Worm (Caenorhabditis elegans) whole organism, L1 larva: ENCODE measurements around the gene fkb-3.
A peak's percentile ranks its signal among the peaks of the same experiment; 100 is the strongest.

ENCODE experiments used
- Y116A8C.19 ChIP-seq: sonication (generic microtip); optimal IDR thresholded peaks from 2 replicates; lab custom pipeline; 2016; ENCODE audit warnings: missing compliant biosample characterization, missing genetic modification characterization, borderline replicate concordance
- aha-1 ChIP-seq: fragments of 150-350 bp; optimal IDR thresholded peaks from 2 replicates; lab custom pipeline; 2014; ENCODE audit warnings: missing biosample characterization, missing genetic modification characterization
- ceh-63 ChIP-seq: fragments of 200-800 bp; sonication (Bioruptor generic); optimal IDR thresholded peaks from 2 replicates; lab custom pipeline; 2018; ENCODE audit warnings: mild to moderate bottlenecking, missing genetic modification characterization, missing compliant biosample characterization
- ceh-8 ChIP-seq: fragments of 200-800 bp; sonication (Bioruptor generic); optimal IDR thresholded peaks from 2 replicates; lab custom pipeline; 2018; ENCODE audit warnings: mild to moderate bottlenecking, missing genetic modification characterization, moderate library complexity, missing compliant biosample characterization
- ceh-82 ChIP-seq, 3 experiments: fragments of 150-350 bp in 1 of 3; sonication (generic microtip) in 2 of 3; optimal IDR thresholded peaks; 2 replicates each; lab custom pipeline; 2014 to 2017; ENCODE audit warnings: missing biosample characterization in 3 of 3, missing genetic modification characterization in 3 of 3
- ceh-90 ChIP-seq: sonication (generic microtip); optimal IDR thresholded peaks from 2 replicates; lab custom pipeline; 2016; ENCODE audit warnings: missing genetic modification characterization, missing compliant biosample characterization
- ces-1 ChIP-seq: fragments of 150-350 bp; optimal IDR thresholded peaks from 2 replicates; lab custom pipeline; 2014; ENCODE audit warnings: missing biosample characterization, missing genetic modification reagents, missing genetic modification characterization
- dpl-1 ChIP-seq, 3 experiments: fragments of 150-350 bp in 2 of 3; sonication (generic microtip) in 1 of 3; optimal IDR thresholded peaks; 2 replicates each; lab custom pipeline; 2014 to 2017; ENCODE audit warnings: missing biosample characterization in 3 of 3, missing genetic modification characterization in 3 of 3, missing genetic modification reagents in 3 of 3
- dsc-1 ChIP-seq: sonication (generic microtip); optimal IDR thresholded peaks from 2 replicates; lab custom pipeline; 2016; ENCODE audit warnings: mild to moderate bottlenecking, missing genetic modification characterization, missing compliant biosample characterization
- efl-1 ChIP-seq, 4 experiments: fragments of 150-350 bp; optimal IDR thresholded peaks in 3 of 4; peaks in 1 of 4; 1 replicate in 1 of 4; 2 replicates in 3 of 4; lab custom pipeline; 2014; ENCODE audit warnings: missing biosample characterization in 2 of 4, missing genetic modification characterization in 2 of 4, missing genetic modification reagents in 2 of 4
- elt-2 ChIP-seq: sonication (generic microtip); optimal IDR thresholded peaks from 2 replicates; lab custom pipeline; 2016; ENCODE audit warnings: missing genetic modification characterization, mild to moderate bottlenecking, inconsistent platforms, missing compliant biosample characterization, missing genetic modification reagents
- elt-3 ChIP-seq, 6 experiments: fragments of 150-350 bp in 1 of 6; sonication (generic microtip); optimal IDR thresholded peaks; 2 replicates each; lab custom pipeline; 2017 to 2018; ENCODE audit warnings: missing biosample characterization in 6 of 6, missing genetic modification characterization in 6 of 6, inconsistent platforms in 1 of 6
- ets-5 ChIP-seq: fragments of 200-800 bp; sonication (Bioruptor generic); IDR thresholded peaks from 2 replicates; pipeline ENCODE4 v1.3.6; 2022; ENCODE audit warnings: missing genetic modification characterization, missing compliant biosample characterization
- fkh-10 ChIP-seq: sonication (generic microtip); optimal IDR thresholded peaks from 2 replicates; lab custom pipeline; 2017; ENCODE audit warnings: missing biosample characterization, missing genetic modification reagents, missing genetic modification characterization
- fkh-4 ChIP-seq: sonication (generic microtip); optimal IDR thresholded peaks from 2 replicates; lab custom pipeline; 2016; ENCODE audit warnings: missing compliant biosample characterization, missing genetic modification characterization, borderline replicate concordance
- fkh-8 ChIP-seq: sonication (generic microtip); optimal IDR thresholded peaks from 2 replicates; lab custom pipeline; 2016; ENCODE audit warnings: mild to moderate bottlenecking, missing genetic modification characterization, missing compliant biosample characterization
- hlh-17 ChIP-seq: fragments of 200-800 bp; sonication (Bioruptor generic); optimal IDR thresholded peaks from 2 replicates; lab custom pipeline; 2018; ENCODE audit warnings: missing genetic modification characterization, mild to moderate bottlenecking, missing compliant biosample characterization, moderate library complexity, borderline replicate concordance
- hlh-4 ChIP-seq: sonication (generic microtip); optimal IDR thresholded peaks from 2 replicates; lab custom pipeline; 2016; ENCODE audit warnings: mild to moderate bottlenecking, missing genetic modification characterization, missing compliant biosample characterization
- irx-1 ChIP-seq: sonication (generic microtip); optimal IDR thresholded peaks from 2 replicates; lab custom pipeline; 2016; ENCODE audit warnings: missing genetic modification characterization, missing compliant biosample characterization
- isw-1 ChIP-seq: fragments of 200-800 bp; sonication (Bioruptor generic); IDR thresholded peaks from 2 replicates; pipeline ENCODE4 v1.3.6; 2022; ENCODE audit warnings: missing genetic modification characterization, missing compliant biosample characterization
- lin-13 ChIP-seq: fragments of 150-350 bp; optimal IDR thresholded peaks from 2 replicates; lab custom pipeline; 2014; ENCODE audit warnings: missing biosample characterization, missing genetic modification reagents, missing genetic modification characterization
- lin-14 ChIP-seq: fragments of 200-800 bp; sonication (Bioruptor generic); optimal IDR thresholded peaks from 2 replicates; lab custom pipeline; 2018; ENCODE audit warnings: mild to moderate bottlenecking, missing genetic modification characterization, moderate library complexity, missing compliant biosample characterization
- lin-15B ChIP-seq: fragments of 150-350 bp; sonication (generic microtip); optimal IDR thresholded peaks from 3 replicates; lab custom pipeline; 2014; ENCODE audit warnings: missing biosample characterization, missing genetic modification characterization
- lir-3 ChIP-seq: sonication (generic microtip); optimal IDR thresholded peaks from 2 replicates; lab custom pipeline; 2016; ENCODE audit warnings: mild to moderate bottlenecking, missing genetic modification characterization, moderate library complexity, missing compliant biosample characterization; ENCODE audit not compliant: poor library complexity
- lsy-2 ChIP-seq, 2 experiments: fragments of 150-350 bp; optimal IDR thresholded peaks; 2 replicates each; lab custom pipeline; 2014; ENCODE audit warnings: missing biosample characterization in 2 of 2, missing genetic modification characterization in 2 of 2
- mab-9 ChIP-seq: fragments of 200-800 bp; sonication (Bioruptor generic); IDR thresholded peaks from 2 replicates; pipeline ENCODE4 v1.3.6; 2022; ENCODE audit warnings: missing genetic modification reagents, missing genetic modification characterization, missing compliant biosample characterization
- mef-2 ChIP-seq: fragments of 150-350 bp; optimal IDR thresholded peaks from 2 replicates; lab custom pipeline; 2014; ENCODE audit warnings: missing biosample characterization, missing genetic modification characterization
- mep-1 ChIP-seq: fragments of 150-350 bp; optimal IDR thresholded peaks from 2 replicates; lab custom pipeline; 2014; ENCODE audit warnings: missing biosample characterization, missing genetic modification characterization
- nhr-19 ChIP-seq: fragments of 200-800 bp; sonication (Bioruptor generic); conservative IDR thresholded peaks from 2 replicates; pipeline ENCODE4 v1.3.6; 2022; ENCODE audit warnings: missing genetic modification characterization, missing compliant biosample characterization
- nhr-20 ChIP-seq: sonication (generic microtip); optimal IDR thresholded peaks from 2 replicates; lab custom pipeline; 2016; ENCODE audit warnings: mild to moderate bottlenecking, missing genetic modification characterization, missing compliant biosample characterization
- nhr-237 ChIP-seq: fragments of 150-350 bp; optimal IDR thresholded peaks from 2 replicates; lab custom pipeline; 2014; ENCODE audit warnings: missing biosample characterization, missing genetic modification characterization
- nhr-47 ChIP-seq: sonication (generic microtip); optimal IDR thresholded peaks from 2 replicates; lab custom pipeline; 2016; ENCODE audit warnings: mild to moderate bottlenecking, missing genetic modification characterization, moderate library complexity, missing compliant biosample characterization
- nhr-76 ChIP-seq: sonication (generic microtip); optimal IDR thresholded peaks from 2 replicates; lab custom pipeline; 2017; ENCODE audit warnings: missing biosample characterization, missing genetic modification characterization
- nhr-77 ChIP-seq: fragments of 150-350 bp; optimal IDR thresholded peaks from 2 replicates; lab custom pipeline; 2014; ENCODE audit warnings: missing biosample characterization, missing genetic modification characterization
- nhr-90 ChIP-seq: sonication (generic microtip); optimal IDR thresholded peaks from 2 replicates; lab custom pipeline; 2016; ENCODE audit warnings: mild to moderate bottlenecking, missing genetic modification characterization, missing compliant biosample characterization; ENCODE audit not compliant: poor library complexity
- pag-3 ChIP-seq: sonication (generic microtip); optimal IDR thresholded peaks from 2 replicates; lab custom pipeline; 2017; ENCODE audit warnings: missing genetic modification characterization, mild to moderate bottlenecking, missing compliant biosample characterization, antibody characterized with exemption, borderline replicate concordance; ENCODE audit not compliant: insufficient read depth
- rnt-1 ChIP-seq: sonication (generic microtip); optimal IDR thresholded peaks from 2 replicates; lab custom pipeline; 2016; ENCODE audit warnings: mild to moderate bottlenecking, missing genetic modification characterization, moderate library complexity, missing compliant biosample characterization
- snu-23 ChIP-seq: sonication (generic microtip); optimal IDR thresholded peaks from 2 replicates; lab custom pipeline; 2016; ENCODE audit warnings: missing genetic modification characterization, missing compliant biosample characterization
- sox-4 ChIP-seq: sonication (generic microtip); optimal IDR thresholded peaks from 2 replicates; lab custom pipeline; 2016; ENCODE audit warnings: missing genetic modification characterization, missing compliant biosample characterization
- sup-37 ChIP-seq: fragments of 200-800 bp; sonication (Bioruptor generic); optimal IDR thresholded peaks from 2 replicates; lab custom pipeline; 2018; ENCODE audit warnings: mild to moderate bottlenecking, missing genetic modification characterization, missing compliant biosample characterization
- swsn-7 ChIP-seq: sonication (generic microtip); optimal IDR thresholded peaks from 2 replicates; lab custom pipeline; 2016; ENCODE audit warnings: missing genetic modification characterization, missing compliant biosample characterization
- unc-86 ChIP-seq: sonication (generic microtip); optimal IDR thresholded peaks from 2 replicates; lab custom pipeline; 2016; ENCODE audit warnings: missing genetic modification characterization, missing compliant biosample characterization
- unc-98 ChIP-seq: fragments of 200-800 bp; sonication (Bioruptor generic); IDR thresholded peaks from 2 replicates; pipeline ENCODE4 v1.3.6; 2022; ENCODE audit warnings: missing genetic modification characterization, missing compliant biosample characterization
- zag-1 ChIP-seq: fragments of 150-350 bp; optimal IDR thresholded peaks from 2 replicates; lab custom pipeline; 2014; ENCODE audit warnings: missing biosample characterization, missing genetic modification characterization
- ztf-11 ChIP-seq, 2 experiments: sonication (generic microtip); optimal IDR thresholded peaks; 2 replicates each; lab custom pipeline; 2016 to 2017; ENCODE audit warnings: missing genetic modification characterization in 2 of 2, missing biosample characterization in 1 of 2, missing compliant biosample characterization in 1 of 2

fkb-3 gene

ce11 chrV:7224353-7224752 is 670 bp upstream of the fkb-3 start:
- TF ChIP-seq nhr-90 (tag; lab: Kevin White, UChicago) (no peak), nhr-19 (GFP tag; lab: Robert Waterston, UW) (no peak), unc-98 (GFP tag; lab: Robert Waterston, UW) (no peak), ceh-8 (GFP tag; lab: Kevin White, UChicago) (no peak), elt-2 (tag; lab: Kevin White, UChicago) (no peak), mef-2 (tag; lab: Kevin White, UChicago) (no peak), hlh-4 (tag; lab: Kevin White, UChicago) (no peak)

- TF ChIP-seq efl-1 (optimal IDR thresholded peaks at IDR 0.05; lab: Kevin White, UChicago): no peak
- peak in 1 of 2 experiments; percentile 10 for TF ChIP-seq efl-1 (GFP tag; optimal IDR thresholded peaks at IDR 0.05 in 1 of 2; lab: Kevin White, UChicago)
- no peak for TF ChIP-seq ztf-11 (tag; optimal IDR thresholded peaks at IDR 0.05; lab: Kevin White, UChicago)
- no peak for TF ChIP-seq ces-1
Measured at ce11 chrV:7225894-7226293, 871 bp downstream of the fkb-3 start.

ce11 chrV:7230847-7231246 is 5.8 kb downstream of the fkb-3 start, which contains the start of the genes gei-6 and krr-1:
Gene gei-6, minus strand, starts transcription at chrV:7230848.
Gene krr-1, plus strand, starts transcription at chrV:7231190.
- TF ChIP-seq nhr-76 (tag; lab: Kevin White, UChicago): no peak
- no peak for TF ChIP-seq lin-14 (GFP tag; lab: Kevin White, UChicago)
- TF ChIP-seq isw-1 (GFP tag; lab: Robert Waterston, UW): no peak
- peak; percentile 50 for TF ChIP-seq mep-1 (tag; lab: Kevin White, UChicago)
- TF ChIP-seq lin-15B: peak; percentile 60
- TF ChIP-seq lin-13 (GFP tag; lab: Kevin White, UChicago): no peak
- no peak for TF ChIP-seq sox-4 (tag; lab: Kevin White, UChicago)
- peak in 1 of 2 experiments; percentile 5 for TF ChIP-seq ztf-11 (tag; optimal IDR thresholded peaks at IDR 0.05; lab: Kevin White, UChicago)
- TF ChIP-seq dpl-1 (GFP tag; optimal IDR thresholded peaks at IDR 0.05; lab: Kevin White, UChicago): peak; percentile 36 to 57 (median 52)
- no peak for TF ChIP-seq ceh-63 (GFP tag; lab: Kevin White, UChicago)
- peak; percentile 7 for TF ChIP-seq unc-86 (tag; lab: Kevin White, UChicago)
- TF ChIP-seq efl-1 (optimal IDR thresholded peaks at IDR 0.05; lab: Kevin White, UChicago): peak; percentile 57 to 61
- peak; percentile 59 to 96 for TF ChIP-seq efl-1 (GFP tag; optimal IDR thresholded peaks at IDR 0.05 in 1 of 2; lab: Kevin White, UChicago)
- TF ChIP-seq snu-23 (GFP tag; lab: Kevin White, UChicago): peak; percentile 60
- no peak for TF ChIP-seq ceh-8 (GFP tag; lab: Kevin White, UChicago)
- peak; percentile 49 for TF ChIP-seq swsn-7
- TF ChIP-seq mef-2 (tag; lab: Kevin White, UChicago): no peak
- TF ChIP-seq nhr-47 (tag; lab: Kevin White, UChicago): peak; percentile 53
- peak; percentile 42 for TF ChIP-seq nhr-20
- no peak for TF ChIP-seq fkh-4 (tag; lab: Kevin White, UChicago)
- TF ChIP-seq ceh-90 (tag; lab: Kevin White, UChicago): no peak
- TF ChIP-seq nhr-19 (GFP tag; lab: Robert Waterston, UW): peak; percentile 48
- TF ChIP-seq ceh-82 (tag; optimal IDR thresholded peaks at IDR 0.05; lab: Kevin White, UChicago): peak; percentile 7 to 52 (median 26)
- no peak for TF ChIP-seq hlh-17 (GFP tag; lab: Kevin White, UChicago)
- TF ChIP-seq Y116A8C.19 (tag; lab: Kevin White, UChicago): no peak
- peak; percentile 24 for TF ChIP-seq nhr-90 (tag; lab: Kevin White, UChicago)
- TF ChIP-seq pag-3 (tag; lab: Kevin White, UChicago): no peak
- TF ChIP-seq elt-2 (tag; lab: Kevin White, UChicago): no peak
- no peak for TF ChIP-seq fkh-8 (tag; lab: Kevin White, UChicago)
- peak; percentile 32 to 37 for TF ChIP-seq lsy-2 (tag; optimal IDR thresholded peaks at IDR 0.05; lab: Kevin White, UChicago)
- TF ChIP-seq aha-1 (tag; lab: Kevin White, UChicago): no peak
- peak; percentile 36 for TF ChIP-seq dsc-1 (tag; lab: Kevin White, UChicago)
- TF ChIP-seq hlh-4 (tag; lab: Kevin White, UChicago): no peak
- TF ChIP-seq zag-1 (tag; lab: Kevin White, UChicago): no peak
- no peak for TF ChIP-seq irx-1 (tag; lab: Kevin White, UChicago)
- TF ChIP-seq ets-5 (GFP tag; lab: Robert Waterston, UW): no peak
- TF ChIP-seq fkh-10 (GFP tag; lab: Kevin White, UChicago): no peak
- no peak for TF ChIP-seq unc-98 (GFP tag; lab: Robert Waterston, UW)
- peak in 1 of 6 experiments; percentile 57 for TF ChIP-seq elt-3 (tag; optimal IDR thresholded peaks at IDR 0.05; lab: Kevin White, UChicago)
- peak; percentile 14 for TF ChIP-seq lir-3 (tag; lab: Kevin White, UChicago)
- TF ChIP-seq nhr-237: no peak
- TF ChIP-seq rnt-1 (tag; lab: Kevin White, UChicago): peak; percentile 64
- no peak for TF ChIP-seq nhr-77
- no peak for TF ChIP-seq sup-37 (GFP tag; lab: Kevin White, UChicago)
- no peak for TF ChIP-seq mab-9 (GFP tag; lab: Robert Waterston, UW)
